Worm (Caenorhabditis elegans) whole organism, young adult: ENCODE data around the gene zzz-1.

Experiments
- C06A6.2 ChIP-seq: fragments of 200-800 bp; sonication (Bioruptor generic); conservative IDR thresholded peaks from 2 replicates; pipeline ENCODE4 v1.3.6; 2022; ENCODE audit warnings: missing genetic modification characterization, missing compliant biosample characterization
- F22D6.2 ChIP-seq: sonication (generic microtip); optimal IDR thresholded peaks from 2 replicates; lab custom pipeline; 2016; ENCODE audit warnings: mild to moderate bottlenecking, missing genetic modification characterization, missing compliant biosample characterization
- F37B4.10 ChIP-seq: fragments of 200-800 bp; sonication (Bioruptor generic); IDR thresholded peaks from 2 replicates; pipeline ENCODE4 v1.3.6; 2022; ENCODE audit warnings: missing genetic modification characterization, missing compliant biosample characterization
- F52B5.7 ChIP-seq: sonication (generic microtip); optimal IDR thresholded peaks from 2 replicates; lab custom pipeline; 2016; ENCODE audit warnings: mild to moderate bottlenecking, missing genetic modification characterization, missing compliant biosample characterization
- K11D2.4 ChIP-seq: fragments of 200-800 bp; sonication (Bioruptor generic); IDR thresholded peaks from 2 replicates; pipeline ENCODE4 v1.3.6; 2022; ENCODE audit warnings: missing genetic modification reagents, missing genetic modification characterization, missing compliant biosample characterization
- K12H6.12 ChIP-seq: fragments of 200-800 bp; sonication (Bioruptor generic); optimal IDR thresholded peaks from 2 replicates; lab custom pipeline; 2018; ENCODE audit warnings: mild to moderate bottlenecking, missing genetic modification characterization, missing compliant biosample characterization
- bed-2 ChIP-seq: fragments of 200-800 bp; sonication (Bioruptor generic); IDR thresholded peaks from 2 replicates; pipeline ENCODE4 v1.3.6; 2022; ENCODE audit warnings: missing genetic modification reagents, missing genetic modification characterization, missing compliant biosample characterization
- dpff-1 ChIP-seq: sonication (generic microtip); optimal IDR thresholded peaks from 2 replicates; lab custom pipeline; 2017; ENCODE audit warnings: mild to moderate bottlenecking, missing genetic modification characterization, missing compliant biosample characterization
- lin-35 ChIP-seq, 3 experiments: fragments of 150-350 bp in 2 of 3; sonication (generic microtip) in 1 of 3; optimal IDR thresholded peaks; 2 replicates each; lab custom pipeline; 2014 to 2018; ENCODE audit warnings: missing biosample characterization in 3 of 3, missing genetic modification characterization in 3 of 3, missing genetic modification reagents in 3 of 3
- nfya-1 ChIP-seq: sonication (generic microtip); optimal IDR thresholded peaks from 2 replicates; lab custom pipeline; 2017; ENCODE audit warnings: antibody characterized with exemption, missing compliant biosample characterization, missing genetic modification characterization, borderline replicate concordance; ENCODE audit not compliant: insufficient read depth
- pha-4 ChIP-seq: fragments of 150-350 bp; sonication (generic microtip); optimal IDR thresholded peaks from 2 replicates; lab custom pipeline; 2014; ENCODE audit warnings: missing biosample characterization, missing genetic modification reagents, missing genetic modification characterization
- sptf-2 ChIP-seq: fragments of 200-800 bp; sonication (Bioruptor generic); optimal IDR thresholded peaks from 2 replicates; lab custom pipeline; 2018; ENCODE audit warnings: mild to moderate bottlenecking, missing genetic modification characterization, missing compliant biosample characterization

DNA sequence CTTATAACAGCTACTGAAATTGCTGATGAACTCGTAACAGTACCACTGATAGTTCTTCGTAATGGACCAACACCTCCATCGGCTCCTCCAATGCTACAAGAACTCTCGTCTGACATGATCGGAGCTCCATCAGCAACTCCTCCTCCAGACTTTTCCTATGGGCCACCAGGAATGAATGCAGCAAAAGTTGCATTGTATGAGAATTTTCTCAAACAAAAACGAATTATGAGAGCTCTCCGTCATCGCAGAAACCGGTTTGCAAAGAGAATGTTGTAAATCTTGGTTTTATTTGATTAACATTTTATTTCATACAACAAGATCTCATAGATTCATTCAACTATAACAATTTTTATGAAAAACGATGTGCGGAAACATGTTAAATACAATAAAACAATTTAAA is 21.4 kb downstream of the zzz-1 start:
- TF ChIP-seq K11D2.4 (GFP tag; lab: Robert Waterston, UW) = peak; percentile 64; the same call in 1 of the 2 replicates
- no peak for TF ChIP-seq F22D6.2 (tag; lab: Kevin White, UChicago)
- no peak for TF ChIP-seq pha-4 (tag; lab: Kevin White, UChicago)
- peak; percentile 3 for TF ChIP-seq F52B5.7 (tag; lab: Kevin White, UChicago)
- TF ChIP-seq F37B4.10 (GFP tag; lab: Robert Waterston, UW) = no peak
- TF ChIP-seq lin-35 (GFP tag; optimal IDR thresholded peaks at IDR 0.05; lab: Kevin White, UChicago) = no peak
- TF ChIP-seq dpff-1 = peak; percentile 27
- TF ChIP-seq nfya-1 (tag; lab: Kevin White, UChicago) = no peak
- TF ChIP-seq C06A6.2 (GFP tag; lab: Robert Waterston, UW) = no peak
- TF ChIP-seq sptf-2 (GFP tag; lab: Kevin White, UChicago) = no peak
- no peak for TF ChIP-seq K12H6.12 (tag; lab: Kevin White, UChicago)
- no peak for TF ChIP-seq bed-2
